Fruit fly (Drosophila melanogaster): ENCODE measurements around the gene ru.

Gene ru

dm6 chr3L:1335428-1335764 lies 35.0 kb upstream of the ru start (continued):
- no peak for TF ChIP-seq CG6654 (GFP tag; optimal IDR thresholded peaks at IDR 0.05)
- no peak for TF ChIP-seq CkIIα-i1 (GFP tag; IDR thresholded peaks at IDR 0.05)
- no peak for TF ChIP-seq slp2 (GFP tag; optimal IDR thresholded peaks at IDR 0.05)
- TF ChIP-seq CG6854 (GFP tag; optimal IDR thresholded peaks at IDR 0.05): no peak
- TF ChIP-seq CG2889 (GFP tag; IDR thresholded peaks at IDR 0.05): no peak
- peak; percentile 39 for TF ChIP-seq CG17359 (tag; optimal IDR thresholded peaks at IDR 0.05)
- peak; percentile 29 for TF ChIP-seq NK7.1 (GFP tag; optimal IDR thresholded peaks at IDR 0.05)
- no peak for TF ChIP-seq Doc2 (GFP tag; IDR thresholded peaks at IDR 0.05)
- TF ChIP-seq crol (GFP tag; IDR thresholded peaks at IDR 0.05): peak; percentile 76
- peak; percentile 75 to 91 for TF ChIP-seq Trl (optimal IDR thresholded peaks at IDR 0.05)
- TF ChIP-seq Trl (GFP tag; optimal IDR thresholded peaks at IDR 0.05): peak; percentile 57
- TF ChIP-seq Elba2 (GFP tag; optimal IDR thresholded peaks at IDR 0.05): no peak
- TF ChIP-seq CG10462 (GFP tag; optimal IDR thresholded peaks at IDR 0.05): peak; percentile 6
- no peak for TF ChIP-seq Six4 (GFP tag; optimal IDR thresholded peaks at IDR 0.05)
- TF ChIP-seq sima (GFP tag; optimal IDR thresholded peaks at IDR 0.05): no peak
- no peak for TF ChIP-seq zf30C (GFP tag; optimal IDR thresholded peaks at IDR 0.05)
- no peak for TF ChIP-seq pfk (GFP tag; optimal IDR thresholded peaks at IDR 0.05)
- TF ChIP-seq CG1832 (GFP tag; optimal IDR thresholded peaks at IDR 0.05): no peak
- no peak for TF ChIP-seq dmrt99B (tag; optimal IDR thresholded peaks at IDR 0.05)
- TF ChIP-seq D19B (GFP tag; optimal IDR thresholded peaks at IDR 0.05): no peak
- TF ChIP-seq CG10267 (tag; optimal IDR thresholded peaks at IDR 0.05): peak; percentile 4
- TF ChIP-seq CG9609 (GFP tag; optimal IDR thresholded peaks at IDR 0.05): no peak
- no peak for TF ChIP-seq Poxn (GFP tag; IDR thresholded peaks at IDR 0.05)
- no peak for TF ChIP-seq CG10321 (GFP tag; IDR thresholded peaks at IDR 0.05)
- no peak for TF ChIP-seq zen2 (GFP tag; IDR thresholded peaks at IDR 0.05; ENCODE audit: partially characterized antibody)
- no peak for TF ChIP-seq nerfin-2 (GFP tag; IDR thresholded peaks at IDR 0.05; ENCODE audit: partially characterized antibody)
- no peak for TF ChIP-seq HLHmδ (GFP tag; optimal IDR thresholded peaks at IDR 0.05)
- TF ChIP-seq CG2199 (GFP tag; IDR thresholded peaks at IDR 0.05): no peak
- TF ChIP-seq CG2678 (tag; optimal IDR thresholded peaks at IDR 0.05): peak; percentile 39
- TF ChIP-seq gcm2 (GFP tag; optimal IDR thresholded peaks at IDR 0.05): no peak
- no peak for TF ChIP-seq CG3726 (GFP tag; IDR thresholded peaks at IDR 0.05)
- no peak for TF ChIP-seq tio (GFP tag; optimal IDR thresholded peaks at IDR 0.05)
- TF ChIP-seq pros (GFP tag; optimal IDR thresholded peaks at IDR 0.05): no peak
- TF ChIP-seq disco-r (GFP tag; optimal IDR thresholded peaks at IDR 0.05): no peak
- TF ChIP-seq Atf3 (GFP tag; optimal IDR thresholded peaks at IDR 0.05): no peak
- no peak for TF ChIP-seq mirr (GFP tag; optimal IDR thresholded peaks at IDR 0.05)
- peak; percentile 54; the same call in 1 of the 2 replicates for TF ChIP-seq Taf1 (GFP tag; IDR thresholded peaks at IDR 0.05)
- no peak for TF ChIP-seq croc (GFP tag; conservative IDR thresholded peaks at IDR 0.05)
- no peak for TF ChIP-seq eyg (GFP tag; optimal IDR thresholded peaks at IDR 0.05)
- no peak for TF ChIP-seq bigmax (GFP tag; optimal IDR thresholded peaks at IDR 0.05)
- TF ChIP-seq CG11085 (GFP tag; IDR thresholded peaks at IDR 0.05): peak; percentile 37; the same call in 1 of the 2 replicates
- no peak for TF ChIP-seq CG12659 (GFP tag; optimal IDR thresholded peaks at IDR 0.05)
- TF ChIP-seq CG4617 (GFP tag; optimal IDR thresholded peaks at IDR 0.05; ENCODE audit: borderline replicate concordance): no peak
- no peak for TF ChIP-seq HmgD (GFP tag; optimal IDR thresholded peaks at IDR 0.05)
- TF ChIP-seq CG12391 (tag; optimal IDR thresholded peaks at IDR 0.05): peak; percentile 21
- TF ChIP-seq gfzf (GFP tag; optimal IDR thresholded peaks at IDR 0.05): no peak
- peak; percentile 39 for TF ChIP-seq CG13424 (tag; optimal IDR thresholded peaks at IDR 0.05)
- TF ChIP-seq CHES-1-like (GFP tag; optimal IDR thresholded peaks at IDR 0.05): no peak
- TF ChIP-seq trem (tag; optimal IDR thresholded peaks at IDR 0.05): no peak
- no peak for TF ChIP-seq CG16779 (GFP tag; IDR thresholded peaks at IDR 0.05)
- TF ChIP-seq HmgZ (tag; optimal IDR thresholded peaks at IDR 0.05): no peak
- no peak for TF ChIP-seq CG6175 (GFP tag; IDR thresholded peaks at IDR 0.05)
- TF ChIP-seq NFAT (GFP tag; IDR thresholded peaks at IDR 0.05): peak; percentile 68

All from whole organism, embryonic.